Fruit fly (Drosophila melanogaster) whole organism, embryonic: ENCODE data around the gene Iris.

Experiments used
- Ada2b ChIP-seq: fragments of 200-800 bp; sonication (Bioruptor generic); IDR thresholded peaks from 2 replicates; pipeline ENCODE4 v1.3.6; 2022; ENCODE audit warnings: missing biosample characterization, missing genetic modification characterization
- B-H2 ChIP-seq: fragments of 200-800 bp; sonication (Bioruptor generic); optimal IDR thresholded peaks from 2 replicates; lab custom pipeline; 2018; ENCODE audit warnings: missing biosample characterization, mild to moderate bottlenecking, missing genetic modification characterization
- CG10267 ChIP-seq: fragments of 200-800 bp; sonication (Bioruptor generic); optimal IDR thresholded peaks from 2 replicates; lab custom pipeline; 2018; ENCODE audit warnings: missing biosample characterization, mild to moderate bottlenecking, missing genetic modification characterization, moderate library complexity
- CG11456 ChIP-seq: fragments of 200-800 bp; sonication (Bioruptor generic); IDR thresholded peaks from 3 replicates; pipeline ENCODE4 v1.3.6; 2022; ENCODE audit warnings: missing biosample characterization, missing genetic modification characterization
- CG11696 ChIP-seq: fragments of 200-800 bp; sonication (Bioruptor generic); IDR thresholded peaks from 2 replicates; pipeline ENCODE4 v1.3.6; 2022; ENCODE audit warnings: missing biosample characterization, missing genetic modification characterization
- CG12659 ChIP-seq: fragments of 200-800 bp; sonication (Bioruptor generic); optimal IDR thresholded peaks from 3 replicates; lab custom pipeline; 2017; ENCODE audit warnings: mild to moderate bottlenecking, missing biosample characterization, missing genetic modification reagents, missing genetic modification characterization
- CG15601 ChIP-seq: fragments of 200-800 bp; sonication (Bioruptor generic); optimal IDR thresholded peaks from 3 replicates; lab custom pipeline; 2019; ENCODE audit warnings: missing biosample characterization, mild to moderate bottlenecking, missing genetic modification characterization, moderate library complexity
- CG2120 ChIP-seq: fragments of 200-800 bp; sonication (Bioruptor generic); optimal IDR thresholded peaks from 3 replicates; lab custom pipeline; 2016; ENCODE audit warnings: missing biosample characterization, missing genetic modification characterization
- CG32532 ChIP-seq: fragments of 200-800 bp; sonication (Bioruptor generic); IDR thresholded peaks from 2 replicates; pipeline ENCODE4 v1.3.6; 2022; ENCODE audit warnings: missing biosample characterization, missing genetic modification characterization
- CG33213 ChIP-seq: fragments of 200-800 bp; sonication (Bioruptor generic); optimal IDR thresholded peaks from 3 replicates; lab custom pipeline; 2016; ENCODE audit warnings: missing biosample characterization, missing genetic modification characterization
- CG3995 ChIP-seq: fragments of 200-800 bp; sonication (Bioruptor generic); optimal IDR thresholded peaks from 3 replicates; lab custom pipeline; 2016; ENCODE audit warnings: missing biosample characterization, missing genetic modification characterization
- CG4617 ChIP-seq: fragments of 200-800 bp; sonication (Bioruptor generic); optimal IDR thresholded peaks from 3 replicates; lab custom pipeline; 2016; ENCODE audit warnings: missing biosample characterization, missing genetic modification characterization, borderline replicate concordance
- CG4820 ChIP-seq: fragments of 200-800 bp; sonication (Bioruptor generic); optimal IDR thresholded peaks from 3 replicates; lab custom pipeline; 2016; ENCODE audit warnings: missing biosample characterization, missing genetic modification characterization
- CG5953 ChIP-seq: fragments of 200-800 bp; sonication (Bioruptor generic); IDR thresholded peaks from 2 replicates; pipeline ENCODE4 v1.3.6; 2022; ENCODE audit warnings: missing biosample characterization, missing genetic modification characterization
- CG6175 ChIP-seq: fragments of 200-800 bp; sonication (Bioruptor generic); IDR thresholded peaks from 3 replicates; pipeline ENCODE4 v1.3.6; 2022; ENCODE audit warnings: missing biosample characterization, missing genetic modification characterization
- Ets65A ChIP-seq: fragments of 200-800 bp; sonication (Bioruptor generic); peaks from one replicate; lab custom pipeline; 2016; ENCODE audit warnings: missing biosample characterization, missing genetic modification characterization
- Fer1 ChIP-seq: fragments of 200-800 bp; sonication (Bioruptor generic); optimal IDR thresholded peaks from 2 replicates; lab custom pipeline; 2017; ENCODE audit warnings: missing biosample characterization, mild to moderate bottlenecking, missing genetic modification characterization
- HLH4C ChIP-seq: fragments of 200-800 bp; sonication (Bioruptor generic); IDR thresholded peaks from 3 replicates; pipeline ENCODE4 v1.3.6; 2022; ENCODE audit warnings: missing biosample characterization, missing genetic modification characterization; ENCODE audit not compliant: partially characterized antibody
- HLH54F ChIP-seq: fragments of 200-800 bp; sonication (Bioruptor generic); optimal IDR thresholded peaks from 3 replicates; lab custom pipeline; 2016; ENCODE audit warnings: missing biosample characterization, missing genetic modification characterization
- Med ChIP-seq: fragments of 200-800 bp; sonication (Bioruptor generic); peaks from one replicate; lab custom pipeline; 2016; ENCODE audit warnings: missing biosample characterization, missing genetic modification characterization, mild to moderate bottlenecking, inconsistent platforms, moderate library complexity
- Mrtf ChIP-seq: fragments of 200-800 bp; sonication (Bioruptor generic); IDR thresholded peaks from 3 replicates; pipeline ENCODE4 v1.3.6; 2022; ENCODE audit warnings: missing biosample characterization, missing genetic modification characterization
- Scr ChIP-seq: fragments of 200-800 bp; sonication (Bioruptor generic); IDR thresholded peaks from 2 replicates; pipeline ENCODE4 v1.3.6; 2022; ENCODE audit warnings: missing biosample characterization, missing genetic modification characterization; ENCODE audit not compliant: partially characterized antibody
- ac ChIP-seq: fragments of 200-800 bp; sonication (Bioruptor generic); optimal IDR thresholded peaks from 3 replicates; lab custom pipeline; 2017; ENCODE audit warnings: missing biosample characterization, mild to moderate bottlenecking, missing genetic modification characterization
- amos ChIP-seq: fragments of 200-800 bp; sonication (Bioruptor generic); IDR thresholded peaks from 2 replicates; pipeline ENCODE4 v1.3.6; 2022; ENCODE audit warnings: missing biosample characterization, missing genetic modification characterization; ENCODE audit not compliant: partially characterized antibody
- ara ChIP-seq: fragments of 200-800 bp; sonication (Bioruptor generic); IDR thresholded peaks from 2 replicates; pipeline ENCODE4 v1.3.6; 2022; ENCODE audit warnings: missing biosample characterization, missing genetic modification characterization
- bowl ChIP-seq: fragments of 200-800 bp; sonication (Bioruptor generic); IDR thresholded peaks from 2 replicates; pipeline ENCODE4 v1.3.6; 2022; ENCODE audit warnings: missing biosample characterization, missing genetic modification characterization
- chif ChIP-seq, 2 experiments: fragments of 200-800 bp; sonication (Bioruptor generic); optimal IDR thresholded peaks; 3 replicates each; lab custom pipeline; 2016; ENCODE audit warnings: missing biosample characterization in 2 of 2, missing genetic modification characterization in 2 of 2
- ci ChIP-seq: fragments of 200-800 bp; sonication (Bioruptor generic); IDR thresholded peaks from 3 replicates; pipeline ENCODE4 v1.3.6; 2022; ENCODE audit warnings: missing biosample characterization, missing genetic modification characterization
- crc ChIP-seq: fragments of 200-800 bp; sonication (Bioruptor generic); optimal IDR thresholded peaks from 2 replicates; lab custom pipeline; 2016; ENCODE audit warnings: missing biosample characterization, missing genetic modification characterization
- dati ChIP-seq: fragments of 200-800 bp; sonication (Bioruptor generic); IDR thresholded peaks from 2 replicates; pipeline ENCODE4 v1.3.6; 2022; ENCODE audit warnings: missing biosample characterization, missing genetic modification characterization
- dpn ChIP-seq, 2 experiments: fragments of 200-800 bp; sonication (Bioruptor generic); optimal IDR thresholded peaks; 3 replicates each; lab custom pipeline; 2016; ENCODE audit warnings: missing biosample characterization in 2 of 2, missing genetic modification characterization in 2 of 2
- gro ChIP-seq: fragments of 200-800 bp; sonication (Bioruptor generic); optimal IDR thresholded peaks from 2 replicates; lab custom pipeline; 2016; ENCODE audit warnings: missing biosample characterization, missing genetic modification characterization
- inv ChIP-seq: fragments of 200-800 bp; sonication (Bioruptor generic); IDR thresholded peaks from 2 replicates; pipeline ENCODE4 v1.3.6; 2022; ENCODE audit warnings: missing biosample characterization, missing genetic modification characterization; ENCODE audit not compliant: partially characterized antibody
- jigr1 ChIP-seq: fragments of 200-800 bp; sonication (Bioruptor generic); IDR thresholded peaks from 3 replicates; pipeline ENCODE4 v1.3.6; 2022; ENCODE audit warnings: missing biosample characterization, missing genetic modification characterization
- kni ChIP-seq: fragments of 200-800 bp; sonication (Bioruptor generic); optimal IDR thresholded peaks from 3 replicates; lab custom pipeline; 2017; ENCODE audit warnings: mild to moderate bottlenecking, missing biosample characterization, missing genetic modification reagents, missing genetic modification characterization
- knrl ChIP-seq: fragments of 200-800 bp; sonication (Bioruptor generic); IDR thresholded peaks from 3 replicates; pipeline ENCODE4 v1.3.6; 2022; ENCODE audit warnings: missing biosample characterization, missing genetic modification characterization; ENCODE audit not compliant: partially characterized antibody
- lilli ChIP-seq: fragments of 200-800 bp; sonication (Bioruptor generic); optimal IDR thresholded peaks from 3 replicates; lab custom pipeline; 2016; ENCODE audit warnings: missing biosample characterization, missing genetic modification characterization
- mirr ChIP-seq: fragments of 200-800 bp; sonication (Bioruptor generic); optimal IDR thresholded peaks from 3 replicates; lab custom pipeline; 2018; ENCODE audit warnings: missing biosample characterization, mild to moderate bottlenecking, missing genetic modification characterization
- pan ChIP-seq, 4 experiments: fragments of >200 bp in 3 of 4; fragments of 200-800 bp in 1 of 4; sonication (Bioruptor generic) in 1 of 4; optimal IDR thresholded peaks in 3 of 4; IDR thresholded peaks in 1 of 4; 2 replicates each; pipeline versions ENCODE4 v1.3.6 to Lab custom; 2017 to 2022; ENCODE audit warnings: missing biosample characterization in 2 of 4, missing genetic modification characterization in 2 of 4, mixed read lengths in 1 of 4
- phol ChIP-seq: fragments of 200-800 bp; sonication (Bioruptor generic); optimal IDR thresholded peaks from 3 replicates; lab custom pipeline; 2018; ENCODE audit warnings: missing biosample characterization, mild to moderate bottlenecking, missing genetic modification characterization, moderate library complexity
- prd ChIP-seq, 3 experiments: fragments of >200 bp in 2 of 3; fragments of 200-800 bp in 1 of 3; sonication (Bioruptor generic) in 1 of 3; optimal IDR thresholded peaks in 2 of 3; IDR thresholded peaks in 1 of 3; 2 replicates in 2 of 3; 3 replicates in 1 of 3; pipeline versions ENCODE4 v1.3.6 to Lab custom; 2017 to 2022; ENCODE audit warnings: missing biosample characterization in 1 of 3, missing genetic modification characterization in 1 of 3
- pum ChIP-seq: fragments of 200-800 bp; sonication (Bioruptor generic); optimal IDR thresholded peaks from 2 replicates; lab custom pipeline; 2016; ENCODE audit warnings: missing biosample characterization, missing genetic modification characterization
- ranshi ChIP-seq: fragments of 200-800 bp; sonication (Bioruptor generic); IDR thresholded peaks from 2 replicates; pipeline ENCODE4 v1.3.6; 2022; ENCODE audit warnings: missing biosample characterization, missing genetic modification characterization
- slbo ChIP-seq: fragments of 200-800 bp; sonication (Bioruptor generic); IDR thresholded peaks from 2 replicates; pipeline ENCODE4 v1.3.6; 2022; ENCODE audit warnings: missing biosample characterization, missing genetic modification characterization
- slp2 ChIP-seq: fragments of 200-800 bp; sonication (Bioruptor generic); optimal IDR thresholded peaks from 2 replicates; lab custom pipeline; 2016; ENCODE audit warnings: missing biosample characterization, missing genetic modification characterization
- sug ChIP-seq: fragments of 200-800 bp; optimal IDR thresholded peaks from 2 replicates; lab custom pipeline; 2019; ENCODE audit warnings: missing biosample characterization, mild to moderate bottlenecking, missing genetic modification characterization, moderate library complexity
- tin ChIP-seq: fragments of 200-800 bp; sonication (Bioruptor generic); optimal IDR thresholded peaks from 3 replicates; lab custom pipeline; 2016; ENCODE audit warnings: missing biosample characterization, missing genetic modification characterization
- tna ChIP-seq: fragments of 200-800 bp; sonication (Bioruptor generic); IDR thresholded peaks from 2 replicates; pipeline ENCODE4 v1.3.6; 2022; ENCODE audit warnings: missing biosample characterization, missing genetic modification characterization; ENCODE audit not compliant: partially characterized antibody
- wek ChIP-seq: fragments of 200-800 bp; sonication (Bioruptor generic); optimal IDR thresholded peaks from 3 replicates; lab custom pipeline; 2018; ENCODE audit warnings: missing biosample characterization, mild to moderate bottlenecking, missing genetic modification characterization, moderate library complexity

The Iris gene

dm6 chr2L:1150554-1150953, 16.7 kb upstream of the Iris start, which contains the start of the genes Tfb4 and Vps29 (continued):
- TF ChIP-seq jigr1 (no peak), Fer1 (GFP tag; lab: Kevin White, UChicago) (peak; percentile 46), mirr (GFP tag; lab: Kevin White, UChicago) (no peak), phol (tag; lab: Kevin White, UChicago) (peak; percentile 48), CG6175 (GFP tag; lab: Robert Waterston, UW) (no peak), ara (peak; percentile 9; the same call in 1 of the 2 replicates), Ada2b (GFP tag; lab: Robert Waterston, UW) (peak; percentile 47; the same call in 1 of the 2 replicates), CG15601 (tag; lab: Kevin White, UChicago) (peak; percentile 11), lilli (GFP tag; lab: Kevin White, UChicago) (peak; percentile 82), crc (peak; percentile 7), CG5953 (no peak), wek (peak; percentile 85), Scr (GFP tag; lab: Robert Waterston, UW) (peak; percentile 80), ac (GFP tag; lab: Kevin White, UChicago) (no peak), CG2120 (peak; percentile 81), amos (peak; percentile 87), HLH54F (GFP tag; lab: Kevin White, UChicago) (peak; percentile 69), CG33213 (GFP tag; lab: Kevin White, UChicago) (peak; percentile 43), Mrtf (0 out of 3 replicates have a peak, but pooled peaks have one; percentile 21), tin (GFP tag; lab: Kevin White, UChicago) (peak; percentile 67), pan (optimal IDR thresholded peaks at IDR 0.05; lab: Kevin White, UChicago) (no peak), pan (GFP tag; optimal IDR thresholded peaks at IDR 0.05 in 1 of 2, IDR thresholded peaks at IDR 0.05 in 1 of 2) (peak in 1 of 2 experiments; percentile 52), Ets65A (peak; percentile 94), CG12659 (peak; percentile 44), CG4617 (GFP tag; lab: Kevin White, UChicago) (peak; percentile 74), CG4820 (peak; percentile 21), ranshi (peak; percentile 38; the same call in 1 of the 2 replicates), HLH4C (GFP tag; lab: Robert Waterston, UW) (peak; percentile 98), knrl (GFP tag; lab: Robert Waterston, UW) (peak; percentile 71; the same call in 2 of the 3 replicates), slbo (GFP tag; lab: Robert Waterston, UW) (peak; percentile 69), slp2 (GFP tag; lab: Kevin White, UChicago) (no peak), CG32532 (GFP tag; lab: Robert Waterston, UW) (peak; percentile 58), B-H2 (GFP tag; lab: Kevin White, UChicago) (peak; percentile 56), kni (GFP tag; lab: Kevin White, UChicago) (no peak), pum (GFP tag; lab: Kevin White, UChicago) (peak; percentile 42), dpn (GFP tag; optimal IDR thresholded peaks at IDR 0.05; lab: Kevin White, UChicago) (peak; percentile 28 to 73), chif (GFP tag; optimal IDR thresholded peaks at IDR 0.05; lab: Kevin White, UChicago) (peak in 1 of 2 experiments; percentile 17), gro (GFP tag; lab: Kevin White, UChicago) (peak; percentile 18), inv (GFP tag; lab: Robert Waterston, UW) (peak; percentile 68), Med (GFP tag; lab: Kevin White, UChicago) (peak; percentile 97), sug (no peak), dati (GFP tag; lab: Robert Waterston, UW) (no peak), prd (optimal IDR thresholded peaks at IDR 0.05; lab: Kevin White, UChicago) (no peak), prd (GFP tag; IDR thresholded peaks at IDR 0.05; lab: Robert Waterston, UW) (peak; percentile 31; the same call in 1 of the 3 replicates), bowl (peak; percentile 16; the same call in 1 of the 2 replicates), CG11456 (GFP tag; lab: Robert Waterston, UW) (peak; percentile 71; the same call in 2 of the 3 replicates), CG3995 (GFP tag; lab: Kevin White, UChicago) (no peak), CG11696 (no peak), tna (peak; percentile 96), ci (GFP tag; lab: Robert Waterston, UW) (peak; percentile 87), CG10267 (peak; percentile 33)
